Worm (Caenorhabditis elegans) whole organism, early embryonic: ENCODE measurements around the gene glb-10.

Experiments used
- ama-1 ChIP-seq: fragments of 150-350 bp; optimal IDR thresholded peaks from 2 replicates; lab custom pipeline; 2014
- ets-7 ChIP-seq: sonication (generic microtip); optimal IDR thresholded peaks from 2 replicates; lab custom pipeline; 2016; ENCODE audit warnings: missing genotype, missing genetic modification characterization, missing compliant biosample characterization
- hmg-4 ChIP-seq: fragments of 200-800 bp; sonication (Bioruptor generic); optimal IDR thresholded peaks from 2 replicates; lab custom pipeline; 2018; ENCODE audit warnings: mild to moderate bottlenecking, missing genetic modification characterization, missing compliant biosample characterization
- pes-1 ChIP-seq: fragments of 200-800 bp; sonication (Bioruptor generic); IDR thresholded peaks from 2 replicates; pipeline ENCODE4 v1.3.6; 2022; ENCODE audit warnings: missing genetic modification reagents, missing genetic modification characterization, missing compliant biosample characterization
- scrt-1 ChIP-seq: fragments of 200-800 bp; sonication (Bioruptor generic); IDR thresholded peaks from 2 replicates; pipeline ENCODE4 v1.3.6; 2022; ENCODE audit warnings: missing genetic modification characterization, missing compliant biosample characterization

DNA sequence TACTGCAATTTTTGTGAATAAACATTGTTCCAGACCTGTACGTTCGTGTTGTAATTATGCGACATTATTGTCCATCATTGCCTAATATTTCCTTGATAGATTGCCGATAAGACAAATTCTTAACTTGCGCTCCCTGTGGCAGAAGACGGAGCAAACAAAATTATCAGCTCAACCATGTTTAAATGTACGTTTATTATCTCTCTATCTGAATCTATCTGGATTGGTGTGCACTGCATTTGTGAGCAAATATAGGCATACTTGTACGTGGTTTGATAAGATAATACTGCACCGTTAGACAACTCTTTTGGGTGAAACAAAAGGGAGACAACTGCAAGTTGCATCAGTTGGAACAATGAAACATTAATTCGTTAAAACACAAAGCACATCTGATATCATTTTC is 18.2 kb upstream of the glb-10 start:
- TF ChIP-seq pes-1 (GFP tag; lab: Robert Waterston, UW): no peak
- no peak for TF ChIP-seq scrt-1 (GFP tag; lab: Robert Waterston, UW)
- no peak for TF ChIP-seq ama-1 (lab: Kevin White, UChicago)
- TF ChIP-seq ets-7 (tag; lab: Kevin White, UChicago): no peak
- no peak for TF ChIP-seq hmg-4 (GFP tag; lab: Kevin White, UChicago)
